Worm (Caenorhabditis elegans) whole organism, L1 larva: ENCODE measurements around the gene F58F9.9.

ENCODE experiments used
- C16A3.4 ChIP-seq: fragments of 150-350 bp; optimal IDR thresholded peaks from 2 replicates; lab custom pipeline; 2014; ENCODE audit warnings: missing biosample characterization, missing genetic modification characterization
- C34B4.2 ChIP-seq: sonication (generic microtip); optimal IDR thresholded peaks from 2 replicates; lab custom pipeline; 2017; ENCODE audit warnings: mild to moderate bottlenecking, missing genetic modification characterization, missing compliant biosample characterization
- blmp-1 ChIP-seq: fragments of 150-350 bp; optimal IDR thresholded peaks from 2 replicates; lab custom pipeline; 2014; ENCODE audit warnings: missing biosample characterization, missing genetic modification characterization
- ces-1 ChIP-seq: fragments of 150-350 bp; optimal IDR thresholded peaks from 2 replicates; lab custom pipeline; 2014; ENCODE audit warnings: missing biosample characterization, missing genetic modification reagents, missing genetic modification characterization
- elt-2 ChIP-seq: sonication (generic microtip); optimal IDR thresholded peaks from 2 replicates; lab custom pipeline; 2016; ENCODE audit warnings: missing genetic modification characterization, mild to moderate bottlenecking, inconsistent platforms, missing compliant biosample characterization, missing genetic modification reagents
- fkh-8 ChIP-seq: sonication (generic microtip); optimal IDR thresholded peaks from 2 replicates; lab custom pipeline; 2016; ENCODE audit warnings: mild to moderate bottlenecking, missing genetic modification characterization, missing compliant biosample characterization
- fos-1 ChIP-seq: fragments of 150-350 bp; optimal IDR thresholded peaks from 2 replicates; lab custom pipeline; 2014; ENCODE audit warnings: missing biosample characterization, missing genetic modification characterization
- mep-1 ChIP-seq: fragments of 150-350 bp; optimal IDR thresholded peaks from 2 replicates; lab custom pipeline; 2014; ENCODE audit warnings: missing biosample characterization, missing genetic modification characterization
- nhr-71 ChIP-seq: sonication (generic microtip); optimal IDR thresholded peaks from 2 replicates; lab custom pipeline; 2016; ENCODE audit warnings: mild to moderate bottlenecking, missing genetic modification characterization, moderate library complexity, missing compliant biosample characterization
- rnt-1 ChIP-seq: sonication (generic microtip); optimal IDR thresholded peaks from 2 replicates; lab custom pipeline; 2016; ENCODE audit warnings: mild to moderate bottlenecking, missing genetic modification characterization, moderate library complexity, missing compliant biosample characterization
- unc-130 ChIP-seq: fragments of 150-350 bp; optimal IDR thresholded peaks from 2 replicates; lab custom pipeline; 2017; ENCODE audit warnings: missing biosample characterization, missing genetic modification characterization, inconsistent platforms
- unc-62 ChIP-seq: fragments of 150-350 bp; optimal IDR thresholded peaks from 2 replicates; lab custom pipeline; 2014; ENCODE audit warnings: missing biosample characterization, missing genetic modification reagents, missing genetic modification characterization

DNA sequence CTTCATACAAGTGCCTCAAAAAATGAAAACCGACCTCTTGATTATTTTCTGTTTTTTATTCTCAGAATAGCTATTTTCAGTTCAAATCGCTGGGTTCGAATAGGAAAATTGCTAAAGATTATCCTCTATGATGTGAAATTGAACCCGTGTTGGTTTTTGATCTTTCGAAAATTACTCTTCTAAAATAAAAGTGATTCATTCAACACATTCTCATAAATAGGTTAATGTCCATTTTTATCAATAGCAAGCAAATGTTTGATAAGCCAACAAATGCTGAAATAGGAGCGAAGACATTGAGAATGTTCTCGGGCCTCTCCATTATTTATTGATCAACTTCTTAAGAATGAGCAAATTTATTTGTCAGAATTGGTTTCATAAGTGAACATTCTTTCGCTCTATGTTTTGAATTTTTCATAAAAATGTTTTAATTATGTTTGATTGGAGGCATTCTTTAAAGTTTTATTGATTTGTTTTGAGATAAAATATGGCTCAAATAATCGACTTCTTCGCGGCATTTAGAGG is 7.3 kb upstream of the F58F9.9 start, which contains the start of gene F58F9.3:
- no peak for TF ChIP-seq ces-1 (GFP tag; lab: Kevin White, UChicago)
- no peak for TF ChIP-seq fkh-8 (tag; lab: Kevin White, UChicago)
- TF ChIP-seq mep-1 (tag; lab: Kevin White, UChicago): no peak
- TF ChIP-seq blmp-1: no peak
- no peak for TF ChIP-seq fos-1 (tag; lab: Kevin White, UChicago)
- no peak for TF ChIP-seq unc-62 (GFP tag; lab: Kevin White, UChicago)
- TF ChIP-seq C16A3.4: no peak
- TF ChIP-seq rnt-1 (tag; lab: Kevin White, UChicago): no peak
- no peak for TF ChIP-seq C34B4.2
- TF ChIP-seq elt-2 (tag; lab: Kevin White, UChicago): peak; percentile 1
- no peak for TF ChIP-seq unc-130 (tag; lab: Kevin White, UChicago)
- no peak for TF ChIP-seq nhr-71 (tag; lab: Kevin White, UChicago)
